Fruit fly (Drosophila melanogaster): ENCODE measurements around the gene Dhrs4.
A peak's percentile ranks its signal among the peaks of the same experiment; 100 is the strongest.

Dhrs4 gene

dm6 chr3L:5184860-5185639, 43.6 kb upstream of the Dhrs4 start (continued):
- TF ChIP-seq Side (GFP tag; optimal IDR thresholded peaks at IDR 0.05) (no peak), Abd-B (GFP tag; optimal IDR thresholded peaks at IDR 0.05) (peak; percentile 45), CG17361 (GFP tag; IDR thresholded peaks at IDR 0.05) (peak; percentile 83), Sox100B (GFP tag; optimal IDR thresholded peaks at IDR 0.05) (peak; percentile 62), lab (GFP tag; optimal IDR thresholded peaks at IDR 0.05) (peak; percentile 70), Deaf1 (tag; optimal IDR thresholded peaks at IDR 0.05) (no peak), CG2116 (GFP tag; optimal IDR thresholded peaks at IDR 0.05) (no peak), CG7372 (GFP tag; IDR thresholded peaks at IDR 0.05) (no peak), CG7556 (GFP tag; optimal IDR thresholded peaks at IDR 0.05) (peak; percentile 70), ftz-f1 (GFP tag; optimal IDR thresholded peaks at IDR 0.05) (no peak), Jarid2 (GFP tag; optimal IDR thresholded peaks at IDR 0.05) (no peak), Gug (GFP tag; IDR thresholded peaks at IDR 0.05) (0 out of 4 replicates have a peak, but pooled peaks have one; percentile 19), Nf-YB (GFP tag; optimal IDR thresholded peaks at IDR 0.05) (peak; percentile 14), HHEX (GFP tag; optimal IDR thresholded peaks at IDR 0.05) (peak; percentile 68), CG1603 (tag; optimal IDR thresholded peaks at IDR 0.05) (peak; percentile 6), croc (GFP tag; conservative IDR thresholded peaks at IDR 0.05) (no peak), hbn (GFP tag; IDR thresholded peaks at IDR 0.05; ENCODE audit: partially characterized antibody) (peak; percentile 57; the same call in 1 of the 2 replicates), CG4328 (GFP tag; optimal IDR thresholded peaks at IDR 0.05) (no peak), ap (GFP tag; IDR thresholded peaks at IDR 0.05) (no peak), klu (GFP tag; IDR thresholded peaks at IDR 0.05) (0 out of 2 replicates have a peak, but pooled peaks have one; percentile 35), ash1 (GFP tag; optimal IDR thresholded peaks at IDR 0.05) (no peak), trh (GFP tag; optimal IDR thresholded peaks at IDR 0.05) (peak; percentile 13), CG12299 (tag; optimal IDR thresholded peaks at IDR 0.05) (no peak), pho (GFP tag; optimal IDR thresholded peaks at IDR 0.05) (peak; percentile 69), tup (GFP tag; optimal IDR thresholded peaks at IDR 0.05) (no peak), CG7987 (GFP tag; optimal IDR thresholded peaks at IDR 0.05) (no peak), CG12219 (GFP tag; optimal IDR thresholded peaks at IDR 0.05) (peak; percentile 4), Myb (GFP tag; optimal IDR thresholded peaks at IDR 0.05) (peak; percentile 38), fd3F (GFP tag; optimal IDR thresholded peaks at IDR 0.05) (peak; percentile 37), gro (GFP tag; optimal IDR thresholded peaks at IDR 0.05) (no peak), cato (GFP tag; optimal IDR thresholded peaks at IDR 0.05; ENCODE audit: borderline replicate concordance) (peak; percentile 6), CG6683 (GFP tag; optimal IDR thresholded peaks at IDR 0.05) (no peak), CG14710 (tag; optimal IDR thresholded peaks at IDR 0.05) (peak; percentile 7), peb (GFP tag; IDR thresholded peaks at IDR 0.05) (no peak), Adf1 (GFP tag; IDR thresholded peaks at IDR 0.05) (peak; percentile 98), Mrtf (GFP tag; IDR thresholded peaks at IDR 0.05) (no peak), psq (GFP tag; optimal IDR thresholded peaks at IDR 0.05) (no peak), HmgD (GFP tag; optimal IDR thresholded peaks at IDR 0.05) (no peak), CG1529 (GFP tag; optimal IDR thresholded peaks at IDR 0.05) (peak; percentile 23), sima (GFP tag; optimal IDR thresholded peaks at IDR 0.05) (no peak), cwo (GFP tag; optimal IDR thresholded peaks at IDR 0.05) (peak; percentile 58), CG10147 (GFP tag; optimal IDR thresholded peaks at IDR 0.05) (peak; percentile 8), CG12659 (GFP tag; optimal IDR thresholded peaks at IDR 0.05) (peak; percentile 65), sna (GFP tag; IDR thresholded peaks at IDR 0.05; ENCODE audit: partially characterized antibody) (peak; percentile 73), gfzf (GFP tag; optimal IDR thresholded peaks at IDR 0.05) (no peak), pum (GFP tag; optimal IDR thresholded peaks at IDR 0.05) (no peak), mam (GFP tag; optimal IDR thresholded peaks at IDR 0.05) (peak; percentile 34), CG11560 (tag; IDR thresholded peaks at IDR 0.05) (peak; percentile 53; the same call in 1 of the 3 replicates), exex (tag; optimal IDR thresholded peaks at IDR 0.05) (no peak)
